Worm (Caenorhabditis elegans): ENCODE results near the gene F09B9.4.

DNA sequence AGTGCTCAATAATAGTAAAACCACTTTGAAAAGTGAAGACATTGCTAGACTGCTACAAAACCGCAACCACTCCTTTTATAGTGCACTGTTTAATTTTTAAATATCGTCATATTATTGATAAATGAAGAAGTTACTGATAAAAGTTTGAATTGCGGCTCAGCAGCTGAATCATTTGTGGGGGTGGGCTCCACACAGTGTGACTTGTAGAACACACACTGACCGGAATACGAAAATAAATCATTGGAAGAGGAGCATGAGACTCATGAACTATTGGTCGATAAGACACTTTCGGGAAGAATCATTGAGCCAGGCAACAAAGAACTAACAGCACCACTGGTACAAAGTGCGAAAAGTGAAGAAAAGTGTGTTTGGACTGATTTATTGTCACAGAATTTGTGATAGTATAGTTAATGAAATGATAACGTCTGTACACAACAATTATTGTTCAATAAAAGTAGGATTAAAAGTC, 18.4 kb upstream of the F09B9.4 start, which contains the start of gene oac-14:
- TF ChIP-seq nhr-237 (tag; optimal IDR thresholded peaks at IDR 0.05) (no peak), ceh-82 (tag; optimal IDR thresholded peaks at IDR 0.05) (no peak), ZK546.5 (tag; optimal IDR thresholded peaks at IDR 0.05) (no peak), skn-1 (tag; optimal IDR thresholded peaks at IDR 0.05) (no peak), unc-39 (tag; optimal IDR thresholded peaks at IDR 0.05) (no peak), nhr-6 (tag; optimal IDR thresholded peaks at IDR 0.05) (no peak), R02D3.7 (tag; optimal IDR thresholded peaks at IDR 0.05) (no peak), mdl-1 (tag; optimal IDR thresholded peaks at IDR 0.05) (no peak), dmd-4 (tag; optimal IDR thresholded peaks at IDR 0.05) (no peak), Y55F3AM.14 (GFP tag; optimal IDR thresholded peaks at IDR 0.05) (no peak), unc-62 (GFP tag; optimal IDR thresholded peaks at IDR 0.05) (no peak)

All from whole organism, L2 larva.